Worm (Caenorhabditis elegans): ENCODE measurements around the gene cwp-4.

cwp-4 gene

DNA sequence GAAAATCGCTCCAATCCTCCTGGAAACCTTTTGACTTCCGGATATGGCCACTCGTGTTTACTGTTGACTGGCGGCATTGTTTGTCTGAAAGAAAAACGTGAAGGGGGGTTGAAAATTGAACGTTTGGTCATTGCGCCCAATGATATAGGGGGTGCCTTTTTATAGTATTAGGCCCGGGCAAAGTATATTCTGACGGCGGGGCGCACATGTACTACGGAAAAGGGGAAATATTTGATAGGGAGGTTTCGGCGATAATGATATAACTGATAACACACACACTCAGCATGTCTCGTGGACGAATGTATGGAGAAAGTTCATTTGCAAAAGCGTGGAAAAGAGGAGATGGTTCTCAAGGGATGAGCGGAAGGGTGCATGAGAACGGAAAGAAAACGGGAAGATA lies 25.8 kb upstream of the cwp-4 start, which contains the start of gene cpt-4 (continued):
- TF ChIP-seq dmd-6 (GFP tag; IDR thresholded peaks at IDR 0.05) (peak; percentile 81), D1046.2 (GFP tag; IDR thresholded peaks at IDR 0.05) (no peak), snpc-4 (tag; optimal IDR thresholded peaks at IDR 0.05) (no peak), nhr-48 (tag; optimal IDR thresholded peaks at IDR 0.05) (peak; percentile 34), ceh-44 (GFP tag; IDR thresholded peaks at IDR 0.05) (no peak), nhr-77 (tag; optimal IDR thresholded peaks at IDR 0.05) (no peak), Y75B8A.6 (GFP tag; IDR thresholded peaks at IDR 0.05) (no peak), zip-2 (tag; optimal IDR thresholded peaks at IDR 0.05) (no peak), F26F4.8 (GFP tag; conservative IDR thresholded peaks at IDR 0.05) (no peak), lim-7 (GFP tag; IDR thresholded peaks at IDR 0.05) (no peak), dve-1 (tag; optimal IDR thresholded peaks at IDR 0.05; ENCODE audit: insufficient read depth) (peak; percentile 48), unc-39 (tag; optimal IDR thresholded peaks at IDR 0.05) (no peak), mdl-1 (tag; optimal IDR thresholded peaks at IDR 0.05) (peak in 1 of 2 experiments; percentile 76), F44E2.7 (GFP tag; IDR thresholded peaks at IDR 0.05) (no peak), aha-1 (tag) (no peak), nhr-6 (tag; optimal IDR thresholded peaks at IDR 0.05) (no peak), ceh-62 (tag; optimal IDR thresholded peaks at IDR 0.05) (no peak), F10B5.3 (tag; optimal IDR thresholded peaks at IDR 0.05) (no peak), nhr-102 (tag; optimal IDR thresholded peaks at IDR 0.05) (peak; percentile 41), sdz-12 (GFP tag; optimal IDR thresholded peaks at IDR 0.05) (no peak), egl-43 (GFP tag; IDR thresholded peaks at IDR 0.05) (no peak), lin-38 (GFP tag; IDR thresholded peaks at IDR 0.05) (no peak), saeg-2 (GFP tag; IDR thresholded peaks at IDR 0.05) (no peak), pha-4 (GFP tag; IDR thresholded peaks at IDR 0.05) (no peak), pha-4 (tag; optimal IDR thresholded peaks at IDR 0.05) (no peak), ceh-32 (tag; optimal IDR thresholded peaks at IDR 0.05; ENCODE audit: poor library complexity) (no peak), T20F7.1 (GFP tag; optimal IDR thresholded peaks at IDR 0.05) (no peak)

DNA sequence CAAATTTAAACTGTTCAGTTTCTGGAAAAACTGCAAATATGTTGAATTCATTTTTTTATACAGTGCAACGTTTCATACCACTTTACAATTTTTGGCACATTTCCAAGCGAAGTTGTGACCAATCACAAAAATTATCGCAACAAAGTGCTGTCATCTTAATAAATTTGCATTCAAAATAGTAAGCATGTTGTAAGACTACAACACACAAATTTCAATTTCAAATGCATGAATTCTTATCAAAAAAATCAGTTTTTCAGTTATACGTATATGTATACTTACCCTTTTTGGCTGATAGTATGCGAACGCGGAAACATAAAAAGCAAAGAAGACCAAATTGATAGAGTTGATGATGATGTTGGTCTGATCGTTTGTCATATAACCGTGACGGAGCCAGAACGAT lies 23.2 kb upstream of the cwp-4 start:
- no peak for TF ChIP-seq zag-1 (tag; optimal IDR thresholded peaks at IDR 0.05)
- no peak for TF ChIP-seq ceh-28 (tag; optimal IDR thresholded peaks at IDR 0.05)
- peak; percentile 78 for TF ChIP-seq nhr-102 (tag; optimal IDR thresholded peaks at IDR 0.05)
- TF ChIP-seq zfp-3 (GFP tag; conservative IDR thresholded peaks at IDR 0.05) = no peak
- TF ChIP-seq nhr-111 (GFP tag; optimal IDR thresholded peaks at IDR 0.05) = no peak
- no peak for TF ChIP-seq rbr-2 (tag; optimal IDR thresholded peaks at IDR 0.05)
- TF ChIP-seq nhr-41 (GFP tag; IDR thresholded peaks at IDR 0.05) = no peak
- TF ChIP-seq dve-1 (tag; optimal IDR thresholded peaks at IDR 0.05; ENCODE audit: insufficient read depth) = peak; percentile 68
- TF ChIP-seq jun-1 (tag; optimal IDR thresholded peaks at IDR 0.05) = no peak
- peak; percentile 85 for TF ChIP-seq dmd-6 (GFP tag; IDR thresholded peaks at IDR 0.05)
- TF ChIP-seq nhr-28 (tag; optimal IDR thresholded peaks at IDR 0.05) = peak; percentile 99
- TF ChIP-seq mxl-3 (GFP tag; optimal IDR thresholded peaks at IDR 0.05) = peak; percentile 23
- TF ChIP-seq daf-16 (GFP tag; optimal IDR thresholded peaks at IDR 0.05) = no peak
- TF ChIP-seq daf-16 (tag; optimal IDR thresholded peaks at IDR 0.05) = peak; percentile 81
- no peak for TF ChIP-seq lin-39 (tag; optimal IDR thresholded peaks at IDR 0.05)
- peak; percentile 14 for TF ChIP-seq nhr-48 (tag; optimal IDR thresholded peaks at IDR 0.05)
- TF ChIP-seq hlh-11 (tag; optimal IDR thresholded peaks at IDR 0.05) = peak; percentile 82
- TF ChIP-seq ceh-20 (GFP tag; IDR thresholded peaks at IDR 0.05) = no peak
- TF ChIP-seq aly-2 (tag; optimal IDR thresholded peaks at IDR 0.05) = no peak
- peak; percentile 66 for TF ChIP-seq php-3 (GFP tag; IDR thresholded peaks at IDR 0.05)
- TF ChIP-seq skn-1 (tag; optimal IDR thresholded peaks at IDR 0.05) = no peak
- TF ChIP-seq nhr-77 (tag; optimal IDR thresholded peaks at IDR 0.05) = peak; percentile 76
- peak; percentile 39; the same call in 1 of the 2 replicates for TF ChIP-seq lin-1 (GFP tag; IDR thresholded peaks at IDR 0.05)
- peak in 1 of 2 experiments; percentile 46 for TF ChIP-seq mdl-1 (tag; optimal IDR thresholded peaks at IDR 0.05)
- TF ChIP-seq Y48G9A.11 (GFP tag; IDR thresholded peaks at IDR 0.05) = no peak
- TF ChIP-seq pqm-1 (tag; optimal IDR thresholded peaks at IDR 0.05) = peak; percentile 89
- 0 out of 2 replicates have a peak, but pooled peaks have one; percentile 23 for TF ChIP-seq tra-1 (GFP tag; IDR thresholded peaks at IDR 0.05)

Measured in whole organism, L4 larva.